Worm (Caenorhabditis elegans) whole organism, midembryonic: ENCODE results near the gene F53A2.9.

Experiments used
- T22C8.4 ChIP-seq: fragments of 200-800 bp; sonication (Bioruptor generic); IDR thresholded peaks from 2 replicates; pipeline ENCODE4 v1.3.6; 2022; ENCODE audit warnings: missing genetic modification characterization, missing compliant biosample characterization
- flt-1 ChIP-seq: fragments of 200-800 bp; sonication (Bioruptor generic); IDR thresholded peaks from 2 replicates; pipeline ENCODE4 v1.3.6; 2022; ENCODE audit warnings: missing genetic modification characterization, missing compliant biosample characterization
- med-1 ChIP-seq: sonication (generic microtip); optimal IDR thresholded peaks from 2 replicates; lab custom pipeline; 2017; ENCODE audit warnings: missing genetic modification characterization, mild to moderate bottlenecking, missing compliant biosample characterization, antibody characterized with exemption, missing genetic modification reagents; ENCODE audit not compliant: insufficient read depth
- ref-1 ChIP-seq: fragments of 200-800 bp; sonication (Bioruptor generic); conservative IDR thresholded peaks from 2 replicates; pipeline ENCODE4 v1.3.6; 2022; ENCODE audit warnings: missing genetic modification reagents, missing genetic modification characterization, missing compliant biosample characterization
- tab-1 ChIP-seq: fragments of 200-800 bp; sonication (Bioruptor generic); IDR thresholded peaks from 2 replicates; pipeline ENCODE4 v1.3.6; 2022; ENCODE audit warnings: missing genetic modification characterization, missing compliant biosample characterization
- ztf-23 ChIP-seq: fragments of 200-800 bp; sonication (Bioruptor generic); IDR thresholded peaks from 2 replicates; pipeline ENCODE4 v1.3.6; 2022; ENCODE audit warnings: missing genetic modification reagents, missing genetic modification characterization, missing compliant biosample characterization

DNA sequence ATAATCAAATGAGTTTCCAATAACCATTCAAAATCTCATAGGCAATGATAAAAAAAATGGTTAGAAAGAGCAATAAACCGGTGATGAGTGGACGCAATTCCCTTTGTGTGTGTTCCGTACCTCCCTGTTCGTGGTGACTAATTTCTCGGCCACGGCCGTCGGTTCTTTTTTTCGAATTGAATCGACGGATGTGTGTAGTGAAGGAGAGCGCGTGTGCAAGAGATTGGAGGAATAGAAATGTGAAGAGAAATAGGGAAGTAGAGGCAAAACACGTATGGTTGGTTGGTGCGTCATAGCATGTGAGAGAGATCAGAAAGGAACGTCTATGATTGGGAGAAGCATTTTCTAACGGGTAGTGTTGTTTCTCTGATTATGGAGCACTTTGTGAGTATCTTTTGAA is 691 bp upstream of the F53A2.9 start:
- TF ChIP-seq med-1 (GFP tag; lab: Kevin White, UChicago): no peak
- TF ChIP-seq ref-1 (GFP tag; lab: Robert Waterston, UW): no peak
- TF ChIP-seq T22C8.4 (GFP tag; lab: Robert Waterston, UW): no peak
- TF ChIP-seq ztf-23 (GFP tag; lab: Robert Waterston, UW): no peak
- 0 out of 2 replicates have a peak, but pooled peaks have one; percentile 44 for TF ChIP-seq flt-1 (GFP tag; lab: Robert Waterston, UW)
- no peak for TF ChIP-seq tab-1 (GFP tag; lab: Robert Waterston, UW)
